Fruit fly (Drosophila melanogaster): ENCODE results near the gene CG15432.

Gene CG15432

dm6 chr2L:4442010-4442587 lies at the start of gene CG15432, which contains the start of gene Sfp24F (continued):
- TF ChIP-seq Dref (GFP tag; IDR thresholded peaks at IDR 0.05) (peak; percentile 83), crc (GFP tag; optimal IDR thresholded peaks at IDR 0.05) (no peak), vnd (GFP tag; IDR thresholded peaks at IDR 0.05; ENCODE audit: partially characterized antibody) (0 out of 3 replicates have a peak, but pooled peaks have one; percentile 29), CG12299 (tag; optimal IDR thresholded peaks at IDR 0.05) (no peak), CG7786 (GFP tag; optimal IDR thresholded peaks at IDR 0.05) (no peak), CG10654 (GFP tag; optimal IDR thresholded peaks at IDR 0.05) (no peak), CG6689 (GFP tag; IDR thresholded peaks at IDR 0.05) (no peak), CG33557 (GFP tag; optimal IDR thresholded peaks at IDR 0.05) (no peak), CG8924 (tag; optimal IDR thresholded peaks at IDR 0.05) (no peak), CG13296 (GFP tag; optimal IDR thresholded peaks at IDR 0.05) (no peak), CG11398 (GFP tag; optimal IDR thresholded peaks at IDR 0.05) (no peak), ken (GFP tag; IDR thresholded peaks at IDR 0.05) (no peak), CG14710 (tag; optimal IDR thresholded peaks at IDR 0.05) (peak; percentile 40), mld (GFP tag; IDR thresholded peaks at IDR 0.05; ENCODE audit: partially characterized antibody) (no peak), HLH4C (GFP tag; IDR thresholded peaks at IDR 0.05; ENCODE audit: partially characterized antibody) (peak; percentile 73), HLH54F (GFP tag; optimal IDR thresholded peaks at IDR 0.05) (no peak), CG6765 (GFP tag; optimal IDR thresholded peaks at IDR 0.05) (no peak), Deaf1 (tag; optimal IDR thresholded peaks at IDR 0.05) (no peak), tna (GFP tag; IDR thresholded peaks at IDR 0.05; ENCODE audit: partially characterized antibody) (peak; percentile 39; the same call in 1 of the 2 replicates), CG9437 (GFP tag; optimal IDR thresholded peaks at IDR 0.05) (peak; percentile 94), CG10543 (GFP tag; optimal IDR thresholded peaks at IDR 0.05) (no peak), gcm2 (GFP tag; optimal IDR thresholded peaks at IDR 0.05) (no peak), hb (GFP tag; IDR thresholded peaks at IDR 0.05; ENCODE audit: partially characterized antibody) (no peak), CG10321 (GFP tag; IDR thresholded peaks at IDR 0.05) (no peak), Sox100B (GFP tag; optimal IDR thresholded peaks at IDR 0.05) (no peak), CG11085 (GFP tag; IDR thresholded peaks at IDR 0.05) (no peak), lov (optimal IDR thresholded peaks at IDR 0.05) (no peak), lov (GFP tag; IDR thresholded peaks at IDR 0.05) (no peak), fd64A (GFP tag; optimal IDR thresholded peaks at IDR 0.05) (no peak), hbn (GFP tag; IDR thresholded peaks at IDR 0.05; ENCODE audit: partially characterized antibody) (peak; percentile 46), Ptx1 (GFP tag; IDR thresholded peaks at IDR 0.05) (no peak), Mrtf (GFP tag; IDR thresholded peaks at IDR 0.05) (no peak), CG4617 (GFP tag; optimal IDR thresholded peaks at IDR 0.05; ENCODE audit: borderline replicate concordance) (peak; percentile 38), fd3F (GFP tag; optimal IDR thresholded peaks at IDR 0.05) (no peak), MESR4 (GFP tag; optimal IDR thresholded peaks at IDR 0.05) (peak; percentile 30), CG17912 (GFP tag; optimal IDR thresholded peaks at IDR 0.05) (no peak), CkIIα-i1 (GFP tag; IDR thresholded peaks at IDR 0.05) (no peak), ro (GFP tag; IDR thresholded peaks at IDR 0.05) (no peak), rib (GFP tag; IDR thresholded peaks at IDR 0.05) (no peak), cad (GFP tag; optimal IDR thresholded peaks at IDR 0.05) (no peak), zf30C (GFP tag; optimal IDR thresholded peaks at IDR 0.05) (no peak), fru (optimal IDR thresholded peaks at IDR 0.05) (no peak), CG5245 (GFP tag; optimal IDR thresholded peaks at IDR 0.05) (no peak), CG15073 (GFP tag; optimal IDR thresholded peaks at IDR 0.05) (no peak), Hmr (GFP tag; optimal IDR thresholded peaks at IDR 0.05) (no peak), Poxn (GFP tag; IDR thresholded peaks at IDR 0.05) (no peak), dysf (GFP tag; IDR thresholded peaks at IDR 0.05) (no peak), sug (tag; optimal IDR thresholded peaks at IDR 0.05) (no peak), Gsc (GFP tag; IDR thresholded peaks at IDR 0.05) (no peak), br (optimal IDR thresholded peaks at IDR 0.05) (no peak), CG10267 (tag; optimal IDR thresholded peaks at IDR 0.05) (peak; percentile 26), CG13894 (tag; optimal IDR thresholded peaks at IDR 0.05) (no peak)
